Worm (Caenorhabditis elegans): ENCODE results near the gene oac-51.

DNA sequence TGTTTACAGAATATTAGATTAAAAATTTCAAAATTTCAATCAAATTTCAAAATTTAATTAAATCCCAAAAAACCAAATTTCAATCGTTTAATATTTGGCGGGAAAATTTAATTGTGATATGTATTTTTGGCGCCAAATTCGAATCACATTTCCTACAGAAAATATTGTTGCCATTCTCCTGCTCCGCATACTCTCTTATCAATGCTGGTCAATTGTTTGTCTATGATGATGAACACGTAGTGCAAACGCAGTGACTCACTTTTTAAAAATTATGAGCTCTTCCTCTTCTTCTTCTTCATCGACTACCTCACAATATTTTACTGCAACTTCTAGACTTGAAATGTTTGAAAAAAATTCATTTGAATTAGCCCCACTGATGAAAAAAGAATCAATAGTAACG is 10.2 kb upstream of the oac-51 start, which contains the start of gene trpl-2:
- TF ChIP-seq unc-39 (tag; optimal IDR thresholded peaks at IDR 0.05) (no peak), fos-1 (tag; optimal IDR thresholded peaks at IDR 0.05) (peak; percentile 75), ztf-11 (tag; optimal IDR thresholded peaks at IDR 0.05) (no peak), unc-62 (GFP tag; optimal IDR thresholded peaks at IDR 0.05) (no peak), ceh-82 (tag; optimal IDR thresholded peaks at IDR 0.05) (no peak), nhr-25 (tag; optimal IDR thresholded peaks at IDR 0.05) (no peak), mdl-1 (tag; optimal IDR thresholded peaks at IDR 0.05) (no peak)
